Fruit fly (Drosophila melanogaster) whole organism, adult: ENCODE results near the gene CG32801.

ENCODE experiments used
- CG11617 ChIP-seq: fragments of 200-800 bp; sonication (Bioruptor generic); optimal IDR thresholded peaks from 2 replicates; lab custom pipeline; 2017; ENCODE audit warnings: mild to moderate bottlenecking, missing biosample characterization, missing genetic modification reagents, missing genetic modification characterization
- CG12768 ChIP-seq: fragments of 200-800 bp; sonication (Bioruptor generic); optimal IDR thresholded peaks from 2 replicates; lab custom pipeline; 2017; ENCODE audit warnings: missing biosample characterization, missing genetic modification characterization, mild to moderate bottlenecking, moderate library complexity, missing genetic modification reagents
- CG14711 ChIP-seq: fragments of 200-800 bp; sonication (Bioruptor generic); optimal IDR thresholded peaks from 2 replicates; lab custom pipeline; 2018; ENCODE audit warnings: missing biosample characterization, mild to moderate bottlenecking, missing genetic modification characterization, moderate library complexity
- CG1620 ChIP-seq: fragments of 200-800 bp; sonication (Bioruptor generic); optimal IDR thresholded peaks from 2 replicates; lab custom pipeline; 2016; ENCODE audit warnings: missing biosample characterization, missing genetic modification characterization
- CG33017 ChIP-seq: fragments of 200-800 bp; sonication (Bioruptor generic); optimal IDR thresholded peaks from 2 replicates; lab custom pipeline; 2018; ENCODE audit warnings: missing biosample characterization, mild to moderate bottlenecking, missing genetic modification characterization, moderate library complexity
- CG5204 ChIP-seq: fragments of 200-800 bp; sonication (Bioruptor generic); optimal IDR thresholded peaks from 2 replicates; lab custom pipeline; 2016; ENCODE audit warnings: missing biosample characterization, missing genetic modification characterization
- CG7045 ChIP-seq: fragments of 200-800 bp; sonication (Bioruptor generic); optimal IDR thresholded peaks from 2 replicates; lab custom pipeline; 2017; ENCODE audit warnings: missing biosample characterization, mild to moderate bottlenecking, missing genetic modification characterization
- CG7101 ChIP-seq: fragments of 200-800 bp; sonication (Bioruptor generic); optimal IDR thresholded peaks from 2 replicates; lab custom pipeline; 2018; ENCODE audit warnings: missing biosample characterization, mild to moderate bottlenecking, missing genetic modification characterization, moderate library complexity
- Clk ChIP-seq: fragments of 200-800 bp; sonication (Bioruptor generic); optimal IDR thresholded peaks from 2 replicates; lab custom pipeline; 2017; ENCODE audit warnings: missing biosample characterization, missing genetic modification characterization
- Crg-1 ChIP-seq: fragments of 200-800 bp; sonication (Bioruptor generic); optimal IDR thresholded peaks from 2 replicates; lab custom pipeline; 2016; ENCODE audit warnings: missing biosample characterization, missing genetic modification characterization
- Hr96 ChIP-seq: fragments of 200-800 bp; sonication (Bioruptor generic); optimal IDR thresholded peaks from 2 replicates; lab custom pipeline; 2016; ENCODE audit warnings: missing biosample characterization, missing genetic modification characterization
- Mnt ChIP-seq: fragments of 200-800 bp; sonication (Bioruptor generic); optimal IDR thresholded peaks from 2 replicates; lab custom pipeline; 2016; ENCODE audit warnings: missing biosample characterization, mild to moderate bottlenecking, missing genetic modification characterization
- bab1 ChIP-seq: fragments of 200-800 bp; sonication (Bioruptor generic); optimal IDR thresholded peaks from 3 replicates; lab custom pipeline; 2019; ENCODE audit warnings: missing biosample characterization, mild to moderate bottlenecking, missing genetic modification characterization, moderate library complexity
- cic ChIP-seq: fragments of 200-800 bp; sonication (Bioruptor generic); optimal IDR thresholded peaks from 2 replicates; lab custom pipeline; 2017; ENCODE audit warnings: missing biosample characterization, mild to moderate bottlenecking, missing genetic modification characterization, moderate library complexity
- cnc ChIP-seq, 2 experiments: fragments of >200 bp; optimal IDR thresholded peaks; 2 replicates each; lab custom pipeline; 2017
- kay ChIP-seq: fragments of 200-800 bp; sonication (Bioruptor generic); peaks from one replicate; lab custom pipeline; 2016; ENCODE audit warnings: missing biosample characterization, missing genetic modification characterization, borderline replicate concordance
- ovo ChIP-seq: fragments of 200-800 bp; sonication (Bioruptor generic); optimal IDR thresholded peaks from 2 replicates; lab custom pipeline; 2016; ENCODE audit warnings: missing biosample characterization, missing genetic modification characterization
- pad ChIP-seq: fragments of 200-800 bp; sonication (Bioruptor generic); optimal IDR thresholded peaks from 3 replicates; lab custom pipeline; 2017; ENCODE audit warnings: missing biosample characterization, missing genetic modification characterization, mild to moderate bottlenecking, moderate library complexity, missing genetic modification reagents
- tj ChIP-seq: fragments of 200-800 bp; sonication (Bioruptor generic); optimal IDR thresholded peaks from 3 replicates; lab custom pipeline; 2017; ENCODE audit warnings: missing biosample characterization, mild to moderate bottlenecking, missing genetic modification characterization, moderate library complexity
- toe ChIP-seq: fragments of 200-800 bp; sonication (Bioruptor generic); optimal IDR thresholded peaks from 2 replicates; lab custom pipeline; 2016; ENCODE audit warnings: missing biosample characterization, missing genetic modification characterization

CG32801 gene

dm6 chrX:1941669-1942092, 38.7 kb upstream of the CG32801 start, which contains the start of gene Hr4:
Gene Hr4, plus strand, starts transcription at chrX:1941940.
- TF ChIP-seq bab1 (GFP tag; lab: Kevin White, UChicago) (no peak), CG7101 (no peak), toe (GFP tag; lab: Kevin White, UChicago) (no peak), Hr96 (GFP tag; lab: Kevin White, UChicago) (no peak), pad (no peak), CG14711 (tag; lab: Kevin White, UChicago) (no peak), Crg-1 (GFP tag; lab: Kevin White, UChicago) (no peak), kay (GFP tag; lab: Kevin White, UChicago) (no peak), cic (GFP tag; lab: Kevin White, UChicago) (no peak)

- peak; percentile 86 for TF ChIP-seq Crg-1 (GFP tag; lab: Kevin White, UChicago)
- TF ChIP-seq toe (GFP tag; lab: Kevin White, UChicago), result peak; percentile 68
- peak; percentile 54 for TF ChIP-seq CG7045 (GFP tag; lab: Kevin White, UChicago)
- peak; percentile 82 for TF ChIP-seq CG7101
- TF ChIP-seq cnc (optimal IDR thresholded peaks at IDR 0.05; lab: Kevin White, UChicago), result no peak
- peak; percentile 81 for TF ChIP-seq CG5204
- peak; percentile 80 for TF ChIP-seq pad
- TF ChIP-seq tj (GFP tag; lab: Kevin White, UChicago), result peak; percentile 82
- TF ChIP-seq CG14711 (tag; lab: Kevin White, UChicago), result peak; percentile 59
- peak; percentile 81 for TF ChIP-seq CG1620 (GFP tag; lab: Kevin White, UChicago)
- TF ChIP-seq ovo (GFP tag; lab: Kevin White, UChicago), result peak; percentile 73
- TF ChIP-seq CG33017 (tag; lab: Kevin White, UChicago), result peak; percentile 59
- peak; percentile 86 for TF ChIP-seq Mnt (GFP tag; lab: Kevin White, UChicago)
- TF ChIP-seq bab1 (GFP tag; lab: Kevin White, UChicago), result peak; percentile 78
- peak; percentile 69 for TF ChIP-seq CG12768 (GFP tag; lab: Kevin White, UChicago)
- peak; percentile 82 for TF ChIP-seq CG11617
- peak; percentile 87 for TF ChIP-seq Hr96 (GFP tag; lab: Kevin White, UChicago)
- no peak for TF ChIP-seq Clk
- TF ChIP-seq cic (GFP tag; lab: Kevin White, UChicago), result no peak
- no peak for TF ChIP-seq kay (GFP tag; lab: Kevin White, UChicago)
Observed at dm6 chrX:1940020-1940419, 37.0 kb upstream of the CG32801 start, which contains the start of the genes CG3857 and CG3587. Gene CG3857, minus strand, starts transcription at chrX:1940040. Gene CG3587, plus strand, starts transcription at chrX:1940307.

dm6 chrX:1927473-1928306, 24.7 kb upstream of the CG32801 start, which contains the start of gene CG11596:
Gene CG11596, plus strand, starts transcription at chrX:1927683.
- TF ChIP-seq tj (GFP tag; lab: Kevin White, UChicago), result peak; percentile 56
- no peak for TF ChIP-seq kay (GFP tag; lab: Kevin White, UChicago)
- peak; percentile 18 for TF ChIP-seq CG7101
- peak; percentile 52 for TF ChIP-seq pad
- no peak for TF ChIP-seq CG5204
- TF ChIP-seq Mnt (GFP tag; lab: Kevin White, UChicago), result peak; percentile 97
- TF ChIP-seq bab1 (GFP tag; lab: Kevin White, UChicago), result peak; percentile 30
- TF ChIP-seq CG11617, result peak; percentile 34
- TF ChIP-seq ovo (GFP tag; lab: Kevin White, UChicago), result peak; percentile 78

DNA sequence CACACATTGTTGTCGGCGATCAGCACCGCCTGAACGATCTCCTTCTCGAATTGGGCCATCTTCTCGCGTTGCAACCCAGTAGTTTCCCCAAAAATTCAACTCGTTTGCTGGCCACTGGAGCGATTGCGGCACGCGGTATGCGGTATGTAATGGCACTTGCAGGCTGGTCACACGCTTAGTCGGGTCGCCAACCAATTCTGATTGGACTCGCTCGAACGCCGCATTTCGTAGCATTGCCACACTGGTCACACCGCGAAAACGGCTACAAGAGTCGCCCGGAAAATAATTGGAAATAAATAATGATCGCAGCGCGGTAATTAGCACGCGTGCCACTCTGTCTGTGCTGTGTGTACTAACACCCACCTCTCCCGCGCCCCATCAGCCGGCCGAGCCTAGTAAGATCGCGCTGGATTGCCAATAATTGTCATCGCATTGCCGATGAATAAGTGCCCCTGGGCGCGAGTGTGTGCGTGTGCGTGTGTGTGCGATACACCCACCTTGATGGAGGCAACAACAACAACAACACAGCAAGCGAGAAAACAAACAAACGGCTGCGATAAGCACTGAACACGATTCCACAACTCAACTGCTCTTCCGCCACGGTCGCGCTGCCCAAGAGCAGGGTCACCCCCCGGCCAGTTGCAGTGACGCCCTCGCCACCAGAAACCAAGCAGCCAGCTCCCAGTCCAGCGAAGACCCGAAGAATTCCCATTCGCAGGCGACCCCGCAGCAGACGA, 20.0 kb upstream of the CG32801 start, which contains the start of the genes eIF2Bepsilon and Ocrl:
Gene eIF2Bepsilon (minus strand): TSS at position 110 of the 737 bp plus-strand sequence.
Gene Ocrl (plus strand): TSS at position 217 of the 737 bp plus-strand sequence.
- TF ChIP-seq CG7045 (GFP tag; lab: Kevin White, UChicago), result no peak
- TF ChIP-seq toe (GFP tag; lab: Kevin White, UChicago), result no peak
- TF ChIP-seq CG5204, result no peak
- no peak for TF ChIP-seq tj (GFP tag; lab: Kevin White, UChicago)
- TF ChIP-seq CG11617, result no peak
- peak; percentile 66 for TF ChIP-seq Mnt (GFP tag; lab: Kevin White, UChicago)
- no peak for TF ChIP-seq Hr96 (GFP tag; lab: Kevin White, UChicago)
- TF ChIP-seq ovo (GFP tag; lab: Kevin White, UChicago), result no peak
- TF ChIP-seq CG7101, result peak; percentile 15
- no peak for TF ChIP-seq kay (GFP tag; lab: Kevin White, UChicago)
- peak; percentile 58 for TF ChIP-seq CG14711 (tag; lab: Kevin White, UChicago)
- TF ChIP-seq CG33017 (tag; lab: Kevin White, UChicago), result no peak
- no peak for TF ChIP-seq Clk
- TF ChIP-seq Crg-1 (GFP tag; lab: Kevin White, UChicago), result no peak
- TF ChIP-seq cic (GFP tag; lab: Kevin White, UChicago), result peak; percentile 38
- TF ChIP-seq CG12768 (GFP tag; lab: Kevin White, UChicago), result no peak
- TF ChIP-seq cnc (optimal IDR thresholded peaks at IDR 0.05; lab: Kevin White, UChicago), result no peak
- TF ChIP-seq pad, result peak; percentile 13
- TF ChIP-seq bab1 (GFP tag; lab: Kevin White, UChicago), result peak; percentile 38
- TF ChIP-seq CG1620 (GFP tag; lab: Kevin White, UChicago), result peak; percentile 25

DNA sequence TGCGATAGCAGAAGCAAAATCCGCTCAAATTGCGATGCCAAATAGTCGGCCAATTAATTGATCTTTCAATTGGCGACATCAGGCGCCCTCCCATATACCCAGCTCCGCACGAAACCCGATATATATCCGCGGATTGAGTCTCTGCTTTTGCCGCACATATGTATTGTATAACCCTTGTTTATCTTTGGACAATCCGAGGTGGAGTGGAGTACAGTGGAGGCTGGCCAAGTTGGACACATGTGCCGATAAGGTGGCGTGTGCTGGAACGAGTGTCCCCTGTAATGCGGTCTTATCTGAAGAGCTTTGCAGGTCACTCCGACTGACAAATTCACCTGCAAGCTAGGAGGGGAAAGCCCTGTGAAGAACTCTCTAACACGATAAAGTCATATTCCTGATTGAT, 6.6 kb upstream of the CG32801 start:
- peak; percentile 23 for TF ChIP-seq pad
- peak; percentile 28 for TF ChIP-seq Mnt (GFP tag; lab: Kevin White, UChicago)
- no peak for TF ChIP-seq kay (GFP tag; lab: Kevin White, UChicago)
- TF ChIP-seq cic (GFP tag; lab: Kevin White, UChicago), result peak; percentile 20
